Fruit fly (Drosophila melanogaster) whole organism, embryonic: ENCODE data around the gene COX5B.

Experiments used
- Atf6 ChIP-seq: fragments of 200-800 bp; sonication (Bioruptor generic); IDR thresholded peaks from 2 replicates; pipeline ENCODE4 v1.3.6; 2022; ENCODE audit warnings: missing biosample characterization, missing genetic modification characterization
- Bdp1 ChIP-seq: fragments of 200-800 bp; sonication (Bioruptor generic); optimal IDR thresholded peaks from 3 replicates; lab custom pipeline; 2016; ENCODE audit warnings: missing biosample characterization, missing genetic modification characterization
- CG1024 ChIP-seq: fragments of 200-800 bp; sonication (Bioruptor generic); IDR thresholded peaks from 2 replicates; pipeline ENCODE4 v1.3.6; 2022; ENCODE audit warnings: missing biosample characterization, missing genetic modification characterization
- CG10274 ChIP-seq: fragments of 200-800 bp; sonication (Bioruptor generic); optimal IDR thresholded peaks from 3 replicates; lab custom pipeline; 2017; ENCODE audit warnings: missing biosample characterization, mild to moderate bottlenecking, missing genetic modification characterization
- CG11695 ChIP-seq: fragments of 200-800 bp; sonication (Bioruptor generic); IDR thresholded peaks from 3 replicates; pipeline ENCODE4 v1.3.6; 2022; ENCODE audit warnings: missing biosample characterization, missing genetic modification characterization
- CG11696 ChIP-seq: fragments of 200-800 bp; sonication (Bioruptor generic); IDR thresholded peaks from 2 replicates; pipeline ENCODE4 v1.3.6; 2022; ENCODE audit warnings: missing biosample characterization, missing genetic modification characterization
- CG13296 ChIP-seq: fragments of 200-800 bp; sonication (Bioruptor generic); optimal IDR thresholded peaks from 3 replicates; lab custom pipeline; 2018; ENCODE audit warnings: missing biosample characterization, mild to moderate bottlenecking, missing genetic modification characterization
- CG14667 ChIP-seq: fragments of 200-800 bp; sonication (Bioruptor generic); IDR thresholded peaks from 2 replicates; pipeline ENCODE4 v1.3.6; 2022; ENCODE audit warnings: missing biosample characterization, missing genetic modification characterization
- CG14965 ChIP-seq: fragments of 200-800 bp; sonication (Bioruptor generic); optimal IDR thresholded peaks from 2 replicates; lab custom pipeline; 2016; ENCODE audit warnings: missing biosample characterization, missing genetic modification characterization, borderline replicate concordance
- CG17359 ChIP-seq: fragments of 200-800 bp; sonication (Bioruptor generic); optimal IDR thresholded peaks from 3 replicates; lab custom pipeline; 2018; ENCODE audit warnings: missing biosample characterization, mild to moderate bottlenecking, missing genetic modification characterization, moderate library complexity
- CG18764 ChIP-seq: fragments of 200-800 bp; sonication (Bioruptor generic); optimal IDR thresholded peaks from 3 replicates; lab custom pipeline; 2016; ENCODE audit warnings: missing biosample characterization, missing genetic modification characterization
- CG34422 ChIP-seq: fragments of 200-800 bp; sonication (Bioruptor generic); IDR thresholded peaks from 3 replicates; pipeline ENCODE4 v1.3.6; 2022; ENCODE audit warnings: missing biosample characterization, missing genetic modification characterization
- CG6254 ChIP-seq: fragments of 200-800 bp; sonication (Bioruptor generic); optimal IDR thresholded peaks from 3 replicates; lab custom pipeline; 2017; ENCODE audit warnings: mild to moderate bottlenecking, missing biosample characterization, missing genetic modification reagents, missing genetic modification characterization
- CG6791 ChIP-seq: fragments of 200-800 bp; sonication (Bioruptor generic); IDR thresholded peaks from 3 replicates; pipeline ENCODE4 v1.3.6; 2022; ENCODE audit warnings: missing biosample characterization, missing genetic modification characterization; ENCODE audit not compliant: partially characterized antibody
- CG7357 ChIP-seq: fragments of 200-800 bp; sonication (Bioruptor generic); IDR thresholded peaks from 3 replicates; pipeline ENCODE4 v1.3.6; 2022; ENCODE audit warnings: missing biosample characterization, missing genetic modification characterization
- CG7839 ChIP-seq: fragments of 200-800 bp; sonication (Bioruptor generic); optimal IDR thresholded peaks from 3 replicates; lab custom pipeline; 2018; ENCODE audit warnings: missing biosample characterization, mild to moderate bottlenecking, missing genetic modification characterization, moderate library complexity
- CG9215 ChIP-seq: fragments of 200-800 bp; sonication (Bioruptor generic); IDR thresholded peaks from 2 replicates; pipeline ENCODE4 v1.3.6; 2022; ENCODE audit warnings: missing biosample characterization, missing genetic modification characterization
- CG9797 ChIP-seq: fragments of 200-800 bp; sonication (Bioruptor generic); optimal IDR thresholded peaks from 3 replicates; lab custom pipeline; 2018; ENCODE audit warnings: missing biosample characterization, mild to moderate bottlenecking, missing genetic modification characterization
- Doc2 ChIP-seq: fragments of 200-800 bp; sonication (Bioruptor generic); IDR thresholded peaks from 2 replicates; pipeline ENCODE4 v1.3.6; 2022; ENCODE audit warnings: missing biosample characterization, missing genetic modification characterization
- Fer1 ChIP-seq: fragments of 200-800 bp; sonication (Bioruptor generic); optimal IDR thresholded peaks from 2 replicates; lab custom pipeline; 2017; ENCODE audit warnings: missing biosample characterization, mild to moderate bottlenecking, missing genetic modification characterization
- Fer3 ChIP-seq: fragments of 200-800 bp; sonication (Bioruptor generic); optimal IDR thresholded peaks from 2 replicates; lab custom pipeline; 2018; ENCODE audit warnings: missing biosample characterization, mild to moderate bottlenecking, missing genetic modification characterization, moderate library complexity
- HHEX ChIP-seq: fragments of 200-800 bp; sonication (Bioruptor generic); optimal IDR thresholded peaks from 3 replicates; lab custom pipeline; 2017; ENCODE audit warnings: missing biosample characterization, mild to moderate bottlenecking, missing genetic modification characterization, missing genetic modification reagents
- HLH54F ChIP-seq: fragments of 200-800 bp; sonication (Bioruptor generic); optimal IDR thresholded peaks from 3 replicates; lab custom pipeline; 2016; ENCODE audit warnings: missing biosample characterization, missing genetic modification characterization
- HmgD ChIP-seq: fragments of 200-800 bp; sonication (Bioruptor generic); optimal IDR thresholded peaks from 3 replicates; lab custom pipeline; 2016; ENCODE audit warnings: missing biosample characterization, missing genetic modification characterization
- Mes4 ChIP-seq: fragments of 200-800 bp; sonication (Bioruptor generic); optimal IDR thresholded peaks from 2 replicates; lab custom pipeline; 2016; ENCODE audit warnings: missing biosample characterization, missing genetic modification characterization
- Myb ChIP-seq: fragments of 200-800 bp; sonication (Bioruptor generic); optimal IDR thresholded peaks from 2 replicates; lab custom pipeline; 2016; ENCODE audit warnings: missing biosample characterization, missing genetic modification characterization
- Spps ChIP-seq: fragments of 200-800 bp; sonication (Bioruptor generic); optimal IDR thresholded peaks from 2 replicates; lab custom pipeline; 2018; ENCODE audit warnings: missing biosample characterization, mild to moderate bottlenecking, missing genetic modification characterization
- Trl ChIP-seq, 3 experiments: fragments of >200 bp in 2 of 3; fragments of 200-800 bp in 1 of 3; sonication (Bioruptor generic) in 1 of 3; optimal IDR thresholded peaks; 2 replicates in 1 of 3; 3 replicates in 2 of 3; lab custom pipeline; 2016 to 2017; ENCODE audit warnings: missing biosample characterization in 1 of 3, missing genetic modification characterization in 1 of 3
- Xbp1 ChIP-seq: fragments of 200-800 bp; sonication (Bioruptor generic); optimal IDR thresholded peaks from 3 replicates; lab custom pipeline; 2016; ENCODE audit warnings: missing biosample characterization, mild to moderate bottlenecking, missing genetic modification characterization
- YL-1 ChIP-seq: fragments of 200-800 bp; sonication (Bioruptor generic); optimal IDR thresholded peaks from 3 replicates; lab custom pipeline; 2017; ENCODE audit warnings: missing biosample characterization, mild to moderate bottlenecking, missing genetic modification characterization
- ato ChIP-seq: fragments of 200-800 bp; sonication (Bioruptor generic); IDR thresholded peaks from 2 replicates; pipeline ENCODE4 v1.3.6; 2022; ENCODE audit warnings: missing biosample characterization, missing genetic modification characterization; ENCODE audit not compliant: partially characterized antibody
- crc ChIP-seq: fragments of 200-800 bp; sonication (Bioruptor generic); optimal IDR thresholded peaks from 2 replicates; lab custom pipeline; 2016; ENCODE audit warnings: missing biosample characterization, missing genetic modification characterization
- disco-r ChIP-seq: fragments of 200-800 bp; sonication (Bioruptor generic); optimal IDR thresholded peaks from 2 replicates; lab custom pipeline; 2016; ENCODE audit warnings: missing biosample characterization, missing genetic modification characterization
- dysf ChIP-seq: fragments of 200-800 bp; sonication (Bioruptor generic); IDR thresholded peaks from 3 replicates; pipeline ENCODE4 v1.3.6; 2022; ENCODE audit warnings: missing biosample characterization, missing genetic modification characterization
- hb ChIP-seq: fragments of 200-800 bp; sonication (Bioruptor generic); IDR thresholded peaks from 3 replicates; pipeline ENCODE4 v1.3.6; 2022; ENCODE audit warnings: missing biosample characterization, missing genetic modification characterization; ENCODE audit not compliant: partially characterized antibody
- hkb ChIP-seq, 2 experiments: fragments of 200-800 bp in 1 of 2; fragments of >200 bp in 1 of 2; sonication (Bioruptor generic) in 1 of 2; IDR thresholded peaks in 1 of 2; optimal IDR thresholded peaks in 1 of 2; 2 replicates each; pipeline versions ENCODE4 v1.3.6 to Lab custom; 2017 to 2022; ENCODE audit warnings: missing biosample characterization in 1 of 2, missing genetic modification characterization in 1 of 2
- klu ChIP-seq: fragments of 200-800 bp; sonication (Bioruptor generic); IDR thresholded peaks from 2 replicates; pipeline ENCODE4 v1.3.6; 2022; ENCODE audit warnings: missing biosample characterization, missing genetic modification characterization
- luna ChIP-seq: fragments of 200-800 bp; sonication (Bioruptor generic); optimal IDR thresholded peaks from 2 replicates; lab custom pipeline; 2016; ENCODE audit warnings: missing biosample characterization, missing genetic modification characterization
- maf-S ChIP-seq: fragments of 200-800 bp; sonication (Bioruptor generic); optimal IDR thresholded peaks from 2 replicates; lab custom pipeline; 2016; ENCODE audit warnings: missing biosample characterization, missing genetic modification characterization
- mam ChIP-seq: fragments of 200-800 bp; sonication (Bioruptor generic); optimal IDR thresholded peaks from 3 replicates; lab custom pipeline; 2016; ENCODE audit warnings: missing biosample characterization, missing genetic modification characterization
- nerfin-1 ChIP-seq: fragments of 200-800 bp; sonication (Bioruptor generic); optimal IDR thresholded peaks from 3 replicates; lab custom pipeline; 2019; ENCODE audit warnings: missing biosample characterization, mild to moderate bottlenecking, missing genetic modification characterization, moderate library complexity
- odd ChIP-seq: fragments of 200-800 bp; sonication (Bioruptor generic); optimal IDR thresholded peaks from 2 replicates; lab custom pipeline; 2017; ENCODE audit warnings: missing biosample characterization, mild to moderate bottlenecking, missing genetic modification characterization
- p53 ChIP-seq: fragments of 200-800 bp; sonication (Bioruptor generic); optimal IDR thresholded peaks from 2 replicates; lab custom pipeline; 2016; ENCODE audit warnings: missing biosample characterization, missing genetic modification characterization
- pan ChIP-seq, 4 experiments: fragments of >200 bp in 3 of 4; fragments of 200-800 bp in 1 of 4; sonication (Bioruptor generic) in 1 of 4; optimal IDR thresholded peaks in 3 of 4; IDR thresholded peaks in 1 of 4; 2 replicates each; pipeline versions ENCODE4 v1.3.6 to Lab custom; 2017 to 2022; ENCODE audit warnings: missing biosample characterization in 2 of 4, missing genetic modification characterization in 2 of 4, mixed read lengths in 1 of 4
- pum ChIP-seq: fragments of 200-800 bp; sonication (Bioruptor generic); optimal IDR thresholded peaks from 2 replicates; lab custom pipeline; 2016; ENCODE audit warnings: missing biosample characterization, missing genetic modification characterization
- ranshi ChIP-seq: fragments of 200-800 bp; sonication (Bioruptor generic); IDR thresholded peaks from 2 replicates; pipeline ENCODE4 v1.3.6; 2022; ENCODE audit warnings: missing biosample characterization, missing genetic modification characterization
- ro ChIP-seq: fragments of 200-800 bp; sonication (Bioruptor generic); IDR thresholded peaks from 2 replicates; pipeline ENCODE4 v1.3.6; 2022; ENCODE audit warnings: missing biosample characterization, missing genetic modification characterization
- schlank ChIP-seq: fragments of 200-800 bp; sonication (Bioruptor generic); optimal IDR thresholded peaks from 2 replicates; lab custom pipeline; 2018; ENCODE audit warnings: missing biosample characterization, mild to moderate bottlenecking, missing genetic modification characterization
- sob ChIP-seq: fragments of 200-800 bp; sonication (Bioruptor generic); IDR thresholded peaks from 2 replicates; pipeline ENCODE4 v1.3.6; 2022; ENCODE audit warnings: missing biosample characterization, missing genetic modification characterization
- unc-4 ChIP-seq: fragments of 200-800 bp; sonication (Bioruptor generic); IDR thresholded peaks from 2 replicates; pipeline ENCODE4 v1.3.6; 2022; ENCODE audit warnings: missing biosample characterization, missing genetic modification characterization; ENCODE audit not compliant: partially characterized antibody

The COX5B gene

dm6 chr2L:6508666-6509065, 48.9 kb upstream of the COX5B start (continued):
- TF ChIP-seq nerfin-1 (tag; lab: Kevin White, UChicago) (no peak), CG14667 (GFP tag; lab: Robert Waterston, UW) (no peak), CG11696 (no peak), unc-4 (GFP tag; lab: Robert Waterston, UW) (no peak), luna (GFP tag; lab: Kevin White, UChicago) (no peak), hkb (optimal IDR thresholded peaks at IDR 0.05; lab: Kevin White, UChicago) (no peak), hkb (GFP tag; IDR thresholded peaks at IDR 0.05; lab: Robert Waterston, UW) (peak; percentile 36; the same call in 1 of the 2 replicates), hb (GFP tag; lab: Robert Waterston, UW) (no peak), CG10274 (no peak), sob (GFP tag; lab: Robert Waterston, UW) (no peak), Fer1 (GFP tag; lab: Kevin White, UChicago) (no peak), ato (GFP tag; lab: Robert Waterston, UW) (no peak), Myb (GFP tag; lab: Kevin White, UChicago) (no peak), CG9215 (GFP tag; lab: Robert Waterston, UW) (no peak), Bdp1 (no peak), HmgD (GFP tag; lab: Kevin White, UChicago) (no peak), CG6791 (no peak), Trl (optimal IDR thresholded peaks at IDR 0.05; lab: Kevin White, UChicago) (no peak), Trl (GFP tag; optimal IDR thresholded peaks at IDR 0.05; lab: Kevin White, UChicago) (no peak), CG7357 (GFP tag; lab: Robert Waterston, UW) (no peak), Mes4 (GFP tag; lab: Kevin White, UChicago) (no peak), odd (no peak), schlank (tag; lab: Kevin White, UChicago) (no peak), Fer3 (no peak), CG9797 (GFP tag; lab: Kevin White, UChicago) (no peak), klu (GFP tag; lab: Robert Waterston, UW) (no peak), dysf (GFP tag; lab: Robert Waterston, UW) (0 out of 3 replicates have a peak, but pooled peaks have one; percentile 37), CG7839 (peak; percentile 52), ranshi (GFP tag; lab: Robert Waterston, UW) (no peak), Atf6 (no peak), crc (GFP tag; lab: Kevin White, UChicago) (no peak), CG1024 (GFP tag; lab: Robert Waterston, UW) (no peak), Xbp1 (GFP tag; lab: Kevin White, UChicago) (peak; percentile 34), maf-S (GFP tag; lab: Kevin White, UChicago) (no peak), pan (optimal IDR thresholded peaks at IDR 0.05; lab: Kevin White, UChicago) (no peak), pan (GFP tag; optimal IDR thresholded peaks at IDR 0.05 in 1 of 2, IDR thresholded peaks at IDR 0.05 in 1 of 2) (peak in 1 of 2 experiments; percentile 37), CG6254 (peak; percentile 28), HLH54F (GFP tag; lab: Kevin White, UChicago) (no peak), CG13296 (GFP tag; lab: Kevin White, UChicago) (no peak), CG11695 (GFP tag; lab: Robert Waterston, UW) (no peak), CG18764 (no peak), disco-r (no peak), ro (no peak), YL-1 (GFP tag; lab: Kevin White, UChicago) (no peak), CG34422 (no peak), pum (GFP tag; lab: Kevin White, UChicago) (no peak), HHEX (GFP tag; lab: Kevin White, UChicago) (no peak), Doc2 (no peak), CG14965 (GFP tag; lab: Kevin White, UChicago) (no peak), CG17359 (tag; lab: Kevin White, UChicago) (peak; percentile 44), Spps (tag; lab: Kevin White, UChicago) (no peak), p53 (GFP tag; lab: Kevin White, UChicago) (no peak), mam (GFP tag; lab: Kevin White, UChicago) (no peak)
